Fruit fly (Drosophila melanogaster) whole organism, prepupa: ENCODE results near the gene CG31800.

Experiments
- CG10631 ChIP-seq: fragments of 200-800 bp; sonication (Bioruptor generic); optimal IDR thresholded peaks from 2 replicates; lab custom pipeline; 2016; ENCODE audit warnings: missing biosample characterization, missing genetic modification characterization
- CG11294 ChIP-seq: fragments of 200-800 bp; sonication (Bioruptor generic); IDR thresholded peaks from 2 replicates; pipeline ENCODE4 v1.3.6; 2022; ENCODE audit warnings: missing biosample characterization, missing genetic modification characterization
- CG11762 ChIP-seq: fragments of 200-800 bp; sonication (Bioruptor generic); optimal IDR thresholded peaks from 3 replicates; lab custom pipeline; 2016; ENCODE audit warnings: missing biosample characterization, missing genetic modification characterization; ENCODE audit not compliant: insufficient read depth
- CG11902 ChIP-seq: fragments of 200-800 bp; sonication (Bioruptor generic); optimal IDR thresholded peaks from 3 replicates; lab custom pipeline; 2016; ENCODE audit warnings: missing biosample characterization, missing genetic modification characterization
- CG15336 ChIP-seq: fragments of 200-800 bp; sonication (Bioruptor generic); IDR thresholded peaks from 2 replicates; pipeline ENCODE4 v1.3.6; 2022; ENCODE audit warnings: missing biosample characterization, missing genetic modification characterization
- CG1621 ChIP-seq: fragments of 200-800 bp; sonication (Bioruptor generic); optimal IDR thresholded peaks from 3 replicates; lab custom pipeline; 2018; ENCODE audit warnings: missing biosample characterization, mild to moderate bottlenecking, missing genetic modification characterization
- CG16779 ChIP-seq: fragments of 200-800 bp; sonication (Bioruptor generic); optimal IDR thresholded peaks from 3 replicates; lab custom pipeline; 2017; ENCODE audit warnings: missing biosample characterization, mild to moderate bottlenecking, missing genetic modification characterization
- CG3032 ChIP-seq: fragments of 200-800 bp; optimal IDR thresholded peaks from 2 replicates; lab custom pipeline; 2019; ENCODE audit warnings: missing biosample characterization, mild to moderate bottlenecking, missing genetic modification characterization, moderate library complexity
- CG31627 ChIP-seq: fragments of 200-800 bp; sonication (Bioruptor generic); optimal IDR thresholded peaks from 3 replicates; lab custom pipeline; 2016; ENCODE audit warnings: missing biosample characterization, missing genetic modification characterization
- CG32006 ChIP-seq: fragments of 200-800 bp; sonication (Bioruptor generic); optimal IDR thresholded peaks from 3 replicates; lab custom pipeline; 2017; ENCODE audit warnings: missing biosample characterization, mild to moderate bottlenecking, missing genetic modification characterization
- CG34406 ChIP-seq: fragments of 200-800 bp; sonication (Bioruptor generic); optimal IDR thresholded peaks from 3 replicates; lab custom pipeline; 2016; ENCODE audit warnings: missing biosample characterization, missing genetic modification characterization
- CG6276 ChIP-seq: fragments of 200-800 bp; sonication (Bioruptor generic); optimal IDR thresholded peaks from 2 replicates; lab custom pipeline; 2017; ENCODE audit warnings: missing biosample characterization, mild to moderate bottlenecking, missing genetic modification characterization
- CG6808 ChIP-seq: fragments of 200-800 bp; sonication (Bioruptor generic); optimal IDR thresholded peaks from 3 replicates; lab custom pipeline; 2017; ENCODE audit warnings: missing biosample characterization, missing genetic modification characterization, mild to moderate bottlenecking, moderate library complexity, missing genetic modification reagents
- CG6854 ChIP-seq: fragments of 200-800 bp; sonication (Bioruptor generic); optimal IDR thresholded peaks from 2 replicates; lab custom pipeline; 2017; ENCODE audit warnings: missing biosample characterization, mild to moderate bottlenecking, missing genetic modification characterization
- CG8119 ChIP-seq: fragments of 200-800 bp; sonication (Bioruptor generic); IDR thresholded peaks from 3 replicates; pipeline ENCODE4 v1.3.6; 2022; ENCODE audit warnings: missing biosample characterization, missing genetic modification characterization
- CG8319 ChIP-seq: fragments of 200-800 bp; sonication (Bioruptor generic); optimal IDR thresholded peaks from 3 replicates; lab custom pipeline; 2016; ENCODE audit warnings: missing biosample characterization, missing genetic modification characterization
- Eip75B ChIP-seq: fragments of 200-800 bp; sonication (Bioruptor generic); optimal IDR thresholded peaks from 3 replicates; lab custom pipeline; 2016; ENCODE audit warnings: missing biosample characterization, missing genetic modification characterization
- Eip78C ChIP-seq: fragments of 200-800 bp; sonication (Bioruptor generic); peaks from one replicate; lab custom pipeline; 2016; ENCODE audit warnings: missing biosample characterization, missing genetic modification characterization
- Eip93F ChIP-seq: fragments of 200-800 bp; sonication (Bioruptor generic); optimal IDR thresholded peaks from 2 replicates; lab custom pipeline; 2016; ENCODE audit warnings: missing biosample characterization, mild to moderate bottlenecking, missing genetic modification characterization
- Hr39 ChIP-seq: fragments of 200-800 bp; sonication (Bioruptor generic); optimal IDR thresholded peaks from 2 replicates; lab custom pipeline; 2016; ENCODE audit warnings: missing biosample characterization, missing genetic modification characterization
- Hr4 ChIP-seq: fragments of 200-800 bp; sonication (Bioruptor generic); optimal IDR thresholded peaks from 3 replicates; lab custom pipeline; 2016; ENCODE audit warnings: missing biosample characterization, missing genetic modification characterization
- Lpt ChIP-seq: fragments of 200-800 bp; sonication (Bioruptor generic); optimal IDR thresholded peaks from 3 replicates; lab custom pipeline; 2016; ENCODE audit warnings: missing biosample characterization, missing genetic modification characterization
- Met ChIP-seq: fragments of 200-800 bp; sonication (Bioruptor generic); optimal IDR thresholded peaks from 3 replicates; lab custom pipeline; 2016; ENCODE audit warnings: missing biosample characterization, missing genetic modification characterization
- Smox ChIP-seq: fragments of 200-800 bp; sonication (Bioruptor generic); optimal IDR thresholded peaks from 3 replicates; lab custom pipeline; 2016; ENCODE audit warnings: missing biosample characterization, missing genetic modification characterization
- Sox102F ChIP-seq: fragments of 200-800 bp; sonication (Bioruptor generic); optimal IDR thresholded peaks from 2 replicates; lab custom pipeline; 2016; ENCODE audit warnings: missing biosample characterization, mild to moderate bottlenecking, missing genetic modification characterization
- Sox15 ChIP-seq: fragments of 200-800 bp; sonication (Bioruptor generic); optimal IDR thresholded peaks from 3 replicates; lab custom pipeline; 2016; ENCODE audit warnings: missing biosample characterization, missing genetic modification characterization
- cyc ChIP-seq: fragments of 200-800 bp; sonication (Bioruptor generic); optimal IDR thresholded peaks from 3 replicates; lab custom pipeline; 2016; ENCODE audit warnings: missing biosample characterization, missing genetic modification characterization
- dsx ChIP-seq: fragments of 200-800 bp; optimal IDR thresholded peaks from 3 replicates; lab custom pipeline; 2019; ENCODE audit warnings: missing biosample characterization, mild to moderate bottlenecking, missing genetic modification characterization, moderate library complexity; ENCODE audit not compliant: poor library complexity, severe bottlenecking
- esn ChIP-seq: fragments of 200-800 bp; sonication (Bioruptor generic); optimal IDR thresholded peaks from 2 replicates; lab custom pipeline; 2016; ENCODE audit warnings: missing biosample characterization, mild to moderate bottlenecking, missing genetic modification characterization, moderate library complexity
- fd59A ChIP-seq: fragments of 200-800 bp; sonication (Bioruptor generic); optimal IDR thresholded peaks from 2 replicates; lab custom pipeline; 2017; ENCODE audit warnings: missing biosample characterization, mild to moderate bottlenecking, missing genetic modification characterization, missing genetic modification reagents
- fd85E ChIP-seq: fragments of 200-800 bp; sonication (Bioruptor generic); optimal IDR thresholded peaks from 3 replicates; lab custom pipeline; 2016; ENCODE audit warnings: missing biosample characterization, missing genetic modification characterization
- lz ChIP-seq: fragments of 200-800 bp; sonication (Bioruptor generic); optimal IDR thresholded peaks from 3 replicates; lab custom pipeline; 2016; ENCODE audit warnings: missing biosample characterization, missing genetic modification characterization
- net ChIP-seq: fragments of 200-800 bp; sonication (Bioruptor generic); optimal IDR thresholded peaks from 3 replicates; lab custom pipeline; 2016; ENCODE audit warnings: missing biosample characterization, missing genetic modification characterization
- salr ChIP-seq, 2 experiments: fragments of 200-800 bp; sonication (Bioruptor generic); optimal IDR thresholded peaks; 3 replicates each; lab custom pipeline; 2016 to 2018; ENCODE audit warnings: missing biosample characterization in 2 of 2, missing genetic modification characterization in 2 of 2, mild to moderate bottlenecking in 1 of 2
- spab ChIP-seq: fragments of 200-800 bp; sonication (Bioruptor generic); optimal IDR thresholded peaks from 2 replicates; lab custom pipeline; 2017; ENCODE audit warnings: missing biosample characterization, mild to moderate bottlenecking, missing genetic modification characterization, missing genetic modification reagents
- ss ChIP-seq, 2 experiments: fragments of 200-800 bp; sonication (Bioruptor generic); optimal IDR thresholded peaks; 2 replicates in 1 of 2; 3 replicates in 1 of 2; lab custom pipeline; 2017 to 2018; ENCODE audit warnings: mild to moderate bottlenecking in 2 of 2, missing biosample characterization in 2 of 2, missing genetic modification characterization in 2 of 2, moderate library complexity in 1 of 2
- svp ChIP-seq: fragments of 200-800 bp; sonication (Bioruptor generic); peaks from one replicate; lab custom pipeline; 2016; ENCODE audit warnings: missing biosample characterization, missing genetic modification characterization

Gene CG31800

dm6 chr2L:19036105-19036714, 1.8 kb upstream of the CG31800 start (continued):
- no peak for TF ChIP-seq salr (GFP tag; optimal IDR thresholded peaks at IDR 0.05; lab: Kevin White, UChicago)
- no peak for TF ChIP-seq CG6808 (GFP tag; lab: Kevin White, UChicago)
- TF ChIP-seq Eip75B (GFP tag; lab: Kevin White, UChicago) = no peak
- TF ChIP-seq esn (GFP tag; lab: Kevin White, UChicago) = peak; percentile 14
- no peak for TF ChIP-seq net (GFP tag; lab: Kevin White, UChicago)
- peak in 1 of 2 experiments; percentile 7 for TF ChIP-seq ss (GFP tag; optimal IDR thresholded peaks at IDR 0.05; lab: Kevin White, UChicago)
- no peak for TF ChIP-seq Eip93F (GFP tag; lab: Kevin White, UChicago)
- peak; percentile 48 for TF ChIP-seq CG1621
- TF ChIP-seq svp (GFP tag; lab: Kevin White, UChicago) = peak; percentile 54
- TF ChIP-seq spab (GFP tag; lab: Kevin White, UChicago) = no peak
- peak; percentile 82 for TF ChIP-seq Eip78C (GFP tag; lab: Kevin White, UChicago)
- TF ChIP-seq CG11294 (GFP tag; lab: Robert Waterston, UW) = no peak
- peak; percentile 51 for TF ChIP-seq Lpt (GFP tag; lab: Kevin White, UChicago)
- TF ChIP-seq Sox102F = no peak
- no peak for TF ChIP-seq fd59A (GFP tag; lab: Kevin White, UChicago)
- no peak for TF ChIP-seq dsx (GFP tag; lab: Kevin White, UChicago)
- TF ChIP-seq CG8119 (GFP tag; lab: Robert Waterston, UW) = no peak
- peak; percentile 1 for TF ChIP-seq CG6276
- no peak for TF ChIP-seq CG31627
- TF ChIP-seq CG15336 (GFP tag; lab: Robert Waterston, UW) = no peak
- no peak for TF ChIP-seq CG16779 (tag; lab: Kevin White, UChicago)
- no peak for TF ChIP-seq CG10631 (GFP tag; lab: Kevin White, UChicago)
- TF ChIP-seq CG32006 (GFP tag; lab: Kevin White, UChicago) = peak; percentile 34
- TF ChIP-seq lz (GFP tag; lab: Kevin White, UChicago) = no peak
- TF ChIP-seq, all 60 proteins: peak for 13

DNA sequence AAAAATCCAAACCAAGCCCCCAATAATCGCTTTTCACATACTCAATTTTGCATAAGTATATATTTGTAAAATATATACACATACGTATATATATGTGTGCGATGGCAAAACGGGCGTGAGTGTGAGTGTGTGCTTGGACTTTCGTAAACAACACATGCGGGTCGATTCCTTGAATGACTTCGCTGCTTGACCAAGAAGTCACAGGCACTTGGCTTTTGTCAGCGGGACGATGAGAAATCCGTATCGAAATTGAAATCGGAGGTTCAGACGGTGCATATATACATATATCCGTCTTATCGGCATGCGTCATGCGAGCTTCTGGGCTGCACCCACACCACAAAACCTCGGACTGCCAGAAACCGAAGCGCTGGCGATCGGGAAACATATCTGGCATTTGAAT, 637 bp upstream of the CG31800 start:
- TF ChIP-seq svp (GFP tag; lab: Kevin White, UChicago) = peak; percentile 90
- TF ChIP-seq CG11902 (GFP tag; lab: Kevin White, UChicago) = no peak
- no peak for TF ChIP-seq Smox (GFP tag; lab: Kevin White, UChicago)
- TF ChIP-seq dsx (GFP tag; lab: Kevin White, UChicago) = no peak
- TF ChIP-seq Eip93F (GFP tag; lab: Kevin White, UChicago) = peak; percentile 37
- TF ChIP-seq spab (GFP tag; lab: Kevin White, UChicago) = no peak
- TF ChIP-seq esn (GFP tag; lab: Kevin White, UChicago) = no peak
- TF ChIP-seq CG6854 (GFP tag; lab: Kevin White, UChicago) = no peak
- TF ChIP-seq CG8319 = no peak
- TF ChIP-seq CG11294 (GFP tag; lab: Robert Waterston, UW) = no peak

- TF ChIP-seq Eip75B (GFP tag; lab: Kevin White, UChicago) (no peak), fd59A (GFP tag; lab: Kevin White, UChicago) (no peak), CG3032 (tag; lab: Kevin White, UChicago) (no peak), Met (GFP tag; lab: Kevin White, UChicago) (no peak), cyc (GFP tag; lab: Kevin White, UChicago) (no peak), CG34406 (no peak), CG16779 (tag; lab: Kevin White, UChicago) (no peak), fd85E (GFP tag; lab: Kevin White, UChicago) (no peak), Sox15 (no peak), CG8319 (no peak), Hr4 (GFP tag; lab: Kevin White, UChicago) (no peak), CG10631 (GFP tag; lab: Kevin White, UChicago) (no peak), Eip93F (GFP tag; lab: Kevin White, UChicago) (no peak), CG31627 (no peak), Hr39 (GFP tag; lab: Kevin White, UChicago) (no peak), Smox (GFP tag; lab: Kevin White, UChicago) (no peak), Lpt (GFP tag; lab: Kevin White, UChicago) (no peak), CG11762 (no peak)
- TF ChIP-seq, all 60 proteins: peak for 0
These were observed 1.1 kb downstream of the CG31800 start, which contains the start of gene hook for dm6 chr2L:19033288-19033687. TSS of gene hook (minus strand) at chr2L:19033498.
